Worm (Caenorhabditis elegans) whole organism, L4 larva: Measurements from ENCODE around the gene C13A2.10.
A peak's percentile ranks its signal among the peaks of the same experiment; 100 is the strongest.

Source experiments
- F37D6.2 ChIP-seq: sonication (generic microtip); optimal IDR thresholded peaks from 2 replicates; lab custom pipeline; 2016; ENCODE audit warnings: mild to moderate bottlenecking, missing genetic modification characterization, missing compliant biosample characterization
- T20F7.1 ChIP-seq: fragments of 200-800 bp; sonication (Bioruptor generic); optimal IDR thresholded peaks from 2 replicates; lab custom pipeline; 2018; ENCODE audit warnings: mild to moderate bottlenecking, missing genetic modification characterization, missing compliant biosample characterization
- aha-1 ChIP-seq: fragments of 150-350 bp; peaks from one replicate; lab custom pipeline; 2014; ENCODE audit warnings: missing biosample characterization, missing genetic modification characterization
- ceh-32 ChIP-seq: sonication (generic microtip); optimal IDR thresholded peaks from 2 replicates; lab custom pipeline; 2016; ENCODE audit warnings: mild to moderate bottlenecking, missing genetic modification characterization, missing compliant biosample characterization; ENCODE audit not compliant: poor library complexity
- cey-2 ChIP-seq: sonication (generic microtip); optimal IDR thresholded peaks from 3 replicates; lab custom pipeline; 2017; ENCODE audit warnings: missing genetic modification characterization, mild to moderate bottlenecking, missing compliant biosample characterization, antibody characterized with exemption, borderline replicate concordance; ENCODE audit not compliant: insufficient read depth
- daf-19 ChIP-seq: fragments of 200-800 bp; sonication (Bioruptor generic); conservative IDR thresholded peaks from 2 replicates; pipeline ENCODE4 v1.3.6; 2022; ENCODE audit warnings: missing genetic modification characterization, missing compliant biosample characterization
- dmd-6 ChIP-seq: fragments of 200-800 bp; sonication (Bioruptor generic); IDR thresholded peaks from 2 replicates; pipeline ENCODE4 v1.3.6; 2022; ENCODE audit warnings: missing genetic modification reagents, missing genetic modification characterization, missing compliant biosample characterization
- dmd-8 ChIP-seq: fragments of 200-800 bp; sonication (Bioruptor generic); IDR thresholded peaks from 2 replicates; pipeline ENCODE4 v1.3.6; 2022; ENCODE audit warnings: missing genetic modification characterization, missing compliant biosample characterization
- fkh-10 ChIP-seq: fragments of 150-350 bp; optimal IDR thresholded peaks from 2 replicates; lab custom pipeline; 2014; ENCODE audit warnings: missing biosample characterization, missing genetic modification reagents, missing genetic modification characterization
- gei-8 ChIP-seq: fragments of 200-800 bp; sonication (Bioruptor generic); optimal IDR thresholded peaks from 2 replicates; lab custom pipeline; 2018; ENCODE audit warnings: mild to moderate bottlenecking, missing genetic modification characterization, missing compliant biosample characterization
- hlh-11 ChIP-seq: fragments of 200-800 bp; sonication (Bioruptor generic); optimal IDR thresholded peaks from 2 replicates; lab custom pipeline; 2018; ENCODE audit warnings: mild to moderate bottlenecking, missing genetic modification characterization, missing compliant biosample characterization
- hlh-30 ChIP-seq: sonication (generic microtip); optimal IDR thresholded peaks from 2 replicates; lab custom pipeline; 2017; ENCODE audit warnings: antibody characterized with exemption, mild to moderate bottlenecking, missing genetic modification characterization, missing compliant biosample characterization; ENCODE audit not compliant: insufficient read depth
- lin-15B ChIP-seq: fragments of 150-350 bp; sonication (generic microtip); optimal IDR thresholded peaks from 3 replicates; lab custom pipeline; 2014; ENCODE audit warnings: missing biosample characterization, missing genetic modification characterization
- lin-29 ChIP-seq: fragments of 200-800 bp; sonication (Bioruptor generic); IDR thresholded peaks from 2 replicates; pipeline ENCODE4 v1.3.6; 2022; ENCODE audit warnings: missing genetic modification reagents, missing genetic modification characterization, missing compliant biosample characterization
- lin-39 ChIP-seq: fragments of 150-350 bp; optimal IDR thresholded peaks from 2 replicates; lab custom pipeline; 2014; ENCODE audit warnings: missing biosample characterization, missing genetic modification reagents, missing genetic modification characterization
- lir-3 ChIP-seq: sonication (generic microtip); optimal IDR thresholded peaks from 2 replicates; lab custom pipeline; 2016; ENCODE audit warnings: mild to moderate bottlenecking, missing genetic modification characterization, missing compliant biosample characterization
- madf-9 ChIP-seq: fragments of 200-800 bp; sonication (Bioruptor generic); conservative IDR thresholded peaks from 2 replicates; pipeline ENCODE4 v1.3.6; 2022; ENCODE audit warnings: missing genetic modification reagents, missing genetic modification characterization, missing compliant biosample characterization
- mes-2 ChIP-seq: sonication (generic microtip); optimal IDR thresholded peaks from 2 replicates; lab custom pipeline; 2016; ENCODE audit warnings: missing genotype, mild to moderate bottlenecking, missing genetic modification characterization, missing compliant biosample characterization; ENCODE audit not compliant: poor library complexity, severe bottlenecking
- mxl-3 ChIP-seq: fragments of 200-800 bp; sonication (Bioruptor generic); optimal IDR thresholded peaks from 2 replicates; lab custom pipeline; 2018; ENCODE audit warnings: mild to moderate bottlenecking, missing genetic modification characterization, missing compliant biosample characterization
- nhr-10 ChIP-seq: fragments of 150-350 bp; optimal IDR thresholded peaks from 2 replicates; lab custom pipeline; 2014; ENCODE audit warnings: missing biosample characterization, missing genetic modification characterization
- nhr-25 ChIP-seq: sonication (generic microtip); optimal IDR thresholded peaks from 2 replicates; lab custom pipeline; 2017; ENCODE audit warnings: missing genetic modification characterization, mild to moderate bottlenecking, missing compliant biosample characterization, antibody characterized with exemption, moderate library complexity, borderline replicate concordance; ENCODE audit not compliant: insufficient read depth
- nhr-28 ChIP-seq: fragments of 150-350 bp; optimal IDR thresholded peaks from 2 replicates; lab custom pipeline; 2014; ENCODE audit warnings: missing biosample characterization, missing genetic modification characterization
- nhr-42 ChIP-seq: fragments of 200-800 bp; sonication (Bioruptor generic); IDR thresholded peaks from 2 replicates; pipeline ENCODE4 v1.3.6; 2022; ENCODE audit warnings: missing genetic modification characterization, missing compliant biosample characterization
- nhr-6 ChIP-seq: fragments of 150-350 bp; optimal IDR thresholded peaks from 2 replicates; lab custom pipeline; 2014; ENCODE audit warnings: missing biosample characterization, missing genetic modification characterization
- pha-4 ChIP-seq, 2 experiments: fragments of 150-350 bp in 1 of 2; fragments of 200-800 bp in 1 of 2; sonication (Bioruptor generic) in 1 of 2; IDR thresholded peaks in 1 of 2; optimal IDR thresholded peaks in 1 of 2; 2 replicates each; pipeline versions ENCODE4 v1.3.6 to Lab custom; 2014 to 2022; ENCODE audit warnings: missing genetic modification characterization in 2 of 2, missing genetic modification reagents in 2 of 2, missing biosample characterization in 1 of 2, missing compliant biosample characterization in 1 of 2
- php-3 ChIP-seq: fragments of 200-800 bp; sonication (Bioruptor generic); IDR thresholded peaks from 2 replicates; pipeline ENCODE4 v1.3.6; 2022; ENCODE audit warnings: missing genetic modification reagents, missing genetic modification characterization, missing compliant biosample characterization
- set-16 ChIP-seq: fragments of 200-800 bp; sonication (Bioruptor generic); IDR thresholded peaks from 2 replicates; pipeline ENCODE4 v1.3.6; 2022; ENCODE audit warnings: missing genetic modification reagents, missing genetic modification characterization, missing compliant biosample characterization
- snpc-1.2 ChIP-seq: fragments of 200-800 bp; sonication (Bioruptor generic); IDR thresholded peaks from 2 replicates; pipeline ENCODE4 v1.3.6; 2022; ENCODE audit warnings: missing genetic modification reagents, missing genetic modification characterization, missing compliant biosample characterization
- spr-3 ChIP-seq: fragments of 200-800 bp; sonication (Bioruptor generic); optimal IDR thresholded peaks from 2 replicates; lab custom pipeline; 2018; ENCODE audit warnings: mild to moderate bottlenecking, missing genetic modification characterization, missing compliant biosample characterization
- tag-97 ChIP-seq: fragments of 200-800 bp; sonication (Bioruptor generic); IDR thresholded peaks from 2 replicates; pipeline ENCODE4 v1.3.6; 2022; ENCODE audit warnings: missing genetic modification characterization, missing compliant biosample characterization
- tra-1 ChIP-seq: fragments of 200-800 bp; sonication (Bioruptor generic); IDR thresholded peaks from 2 replicates; pipeline ENCODE4 v1.3.6; 2022; ENCODE audit warnings: missing genetic modification reagents, missing genetic modification characterization, missing compliant biosample characterization
- unc-130 ChIP-seq: sonication (generic microtip); optimal IDR thresholded peaks from 2 replicates; lab custom pipeline; 2016; ENCODE audit warnings: missing genetic modification reagents, missing genetic modification characterization, missing compliant biosample characterization
- unc-39 ChIP-seq: sonication (generic microtip); optimal IDR thresholded peaks from 2 replicates; lab custom pipeline; 2017; ENCODE audit warnings: missing biosample characterization, missing genetic modification characterization
- unc-62 ChIP-seq, 3 experiments: fragments of 150-350 bp in 1 of 3; sonication (generic microtip); optimal IDR thresholded peaks in 2 of 3; peaks in 1 of 3; 1 replicate in 1 of 3; 2 replicates in 2 of 3; lab custom pipeline; 2014 to 2017; ENCODE audit warnings: missing biosample characterization in 3 of 3, missing genetic modification characterization in 3 of 3, missing genetic modification reagents in 3 of 3, missing genotype in 1 of 3
- zag-1 ChIP-seq: fragments of 150-350 bp; optimal IDR thresholded peaks from 2 replicates; lab custom pipeline; 2014; ENCODE audit warnings: missing biosample characterization, missing genetic modification characterization
- zfp-2 ChIP-seq: sonication (generic microtip); optimal IDR thresholded peaks from 2 replicates; lab custom pipeline; 2016; ENCODE audit warnings: mild to moderate bottlenecking, missing genetic modification characterization, missing compliant biosample characterization
- zip-2 ChIP-seq: fragments of 150-350 bp; optimal IDR thresholded peaks from 2 replicates; lab custom pipeline; 2014; ENCODE audit warnings: missing biosample characterization, missing genetic modification characterization
- ztf-7 ChIP-seq: fragments of 150-350 bp; optimal IDR thresholded peaks from 2 replicates; lab custom pipeline; 2014; ENCODE audit warnings: missing biosample characterization, missing genetic modification characterization

Gene C13A2.10

DNA sequence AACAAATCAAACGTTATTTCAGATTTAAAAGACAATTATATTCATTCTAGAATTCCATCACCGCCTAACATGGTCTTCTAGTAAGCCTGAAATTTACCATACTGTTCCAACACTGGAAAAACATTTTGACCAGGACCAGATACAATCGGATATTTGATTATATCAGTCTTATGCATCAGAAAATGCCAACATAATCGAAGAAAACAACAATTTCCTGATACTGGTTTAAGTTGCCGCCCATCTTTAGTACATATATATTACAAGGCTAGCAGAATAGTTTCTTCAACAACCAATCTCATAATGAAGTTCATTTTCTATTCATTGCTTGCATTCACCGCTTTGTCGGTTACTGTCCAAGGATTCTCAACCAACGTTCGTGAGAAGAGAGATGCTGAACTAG lies 15.9 kb downstream of the C13A2.10 start, which contains the start of gene C13A2.12:
TSS of gene C13A2.12 (plus strand) at position 301 of the 400 bp plus-strand sequence.
- TF ChIP-seq F37D6.2 (tag; lab: Kevin White, UChicago) = no peak
- TF ChIP-seq aha-1 (tag; lab: Kevin White, UChicago) = no peak
- TF ChIP-seq dmd-6 (GFP tag; lab: Robert Waterston, UW) = no peak
- no peak for TF ChIP-seq tra-1
- no peak for TF ChIP-seq lin-29 (GFP tag; lab: Robert Waterston, UW)
- TF ChIP-seq zag-1 = no peak
- no peak for TF ChIP-seq ztf-7
- no peak for TF ChIP-seq nhr-25
- TF ChIP-seq spr-3 (GFP tag; lab: Kevin White, UChicago) = no peak
- no peak for TF ChIP-seq lin-39
- TF ChIP-seq zip-2 (tag; lab: Kevin White, UChicago) = no peak
- TF ChIP-seq gei-8 (GFP tag; lab: Kevin White, UChicago) = no peak
- TF ChIP-seq dmd-8 (GFP tag; lab: Robert Waterston, UW) = no peak
- TF ChIP-seq lir-3 = no peak
- TF ChIP-seq unc-130 (GFP tag; lab: Kevin White, UChicago) = no peak
- TF ChIP-seq daf-19 (GFP tag; lab: Robert Waterston, UW) = no peak
- TF ChIP-seq cey-2 (tag; lab: Kevin White, UChicago) = no peak
- no peak for TF ChIP-seq madf-9
- TF ChIP-seq nhr-6 = no peak

DNA sequence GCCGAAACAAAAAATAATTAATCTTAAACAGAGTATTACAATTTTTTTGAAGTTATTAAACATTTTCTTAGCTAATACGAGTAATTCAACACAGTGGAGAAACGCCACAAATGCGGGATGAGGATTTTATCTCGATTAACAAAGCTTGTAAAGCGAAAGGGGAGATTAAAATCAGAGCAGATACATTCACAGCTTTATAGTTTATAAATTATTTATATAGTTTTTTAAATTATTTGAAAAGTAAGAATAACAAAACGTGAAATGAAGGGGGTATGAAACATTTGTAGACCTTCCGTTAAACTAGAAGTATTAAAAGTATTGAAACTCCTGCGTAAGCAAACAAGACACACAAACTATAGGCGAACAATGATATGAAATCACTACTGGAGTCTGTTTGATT lies 19.8 kb downstream of the C13A2.10 start, which contains the start of gene C05C8.8:
TSS of gene C05C8.8 (minus strand) at position 101 of the 400 bp plus-strand sequence.
- TF ChIP-seq pha-4 (GFP tag; IDR thresholded peaks at IDR 0.05; lab: Robert Waterston, UW) = no peak
- no peak for TF ChIP-seq pha-4 (tag; optimal IDR thresholded peaks at IDR 0.05; lab: Kevin White, UChicago)
- TF ChIP-seq mes-2 = no peak
- TF ChIP-seq aha-1 (tag; lab: Kevin White, UChicago) = no peak
- no peak for TF ChIP-seq php-3 (GFP tag; lab: Robert Waterston, UW)
- TF ChIP-seq nhr-10 = no peak
- no peak for TF ChIP-seq hlh-11
- TF ChIP-seq nhr-42 (GFP tag; lab: Robert Waterston, UW) = no peak
- TF ChIP-seq nhr-6 = no peak
- no peak for TF ChIP-seq tag-97 (GFP tag; lab: Robert Waterston, UW)
- no peak for TF ChIP-seq T20F7.1 (GFP tag; lab: Kevin White, UChicago)
- no peak for TF ChIP-seq lin-15B
- TF ChIP-seq hlh-30 (tag; lab: Kevin White, UChicago) = no peak
- TF ChIP-seq zfp-2 (tag; lab: Kevin White, UChicago) = no peak
- TF ChIP-seq unc-39 = no peak
- TF ChIP-seq unc-130 (GFP tag; lab: Kevin White, UChicago) = no peak
- TF ChIP-seq madf-9 = no peak
- TF ChIP-seq nhr-28 = no peak

DNA sequence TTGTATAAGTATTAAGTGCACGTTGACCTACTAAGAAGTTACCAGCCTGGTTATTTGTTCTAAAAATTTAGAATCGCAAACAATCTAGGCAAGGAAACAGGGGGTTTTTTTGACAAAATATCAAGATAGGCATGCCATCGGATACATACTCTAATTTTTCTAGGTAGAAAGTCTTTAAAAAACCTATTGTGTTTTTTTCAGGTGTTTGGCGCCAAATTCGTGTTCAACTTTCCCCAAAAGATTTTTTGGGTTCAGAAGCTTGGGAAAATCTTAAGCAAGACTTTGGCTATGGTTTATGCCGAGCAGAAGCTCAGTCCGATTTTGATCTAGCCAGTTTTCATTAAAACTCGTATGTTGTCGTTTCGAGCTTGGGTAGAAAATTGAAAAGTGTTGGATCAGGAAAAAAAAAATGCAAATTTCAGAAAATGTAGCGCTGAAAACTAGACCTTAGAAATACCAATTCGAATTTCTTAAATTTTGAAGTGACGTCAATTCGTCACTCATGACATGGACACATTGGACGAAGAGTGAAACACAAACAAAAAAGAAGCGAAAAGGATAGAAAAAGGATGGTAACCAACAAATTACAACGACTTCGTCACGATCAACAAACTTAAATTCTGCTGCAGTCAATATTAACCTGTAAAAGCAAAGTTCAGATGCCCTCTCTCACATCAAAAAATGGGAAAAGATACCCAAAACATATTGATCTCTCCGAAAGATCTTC lies 26.5 kb downstream of the C13A2.10 start:
- no peak for TF ChIP-seq daf-19 (GFP tag; lab: Robert Waterston, UW)
- TF ChIP-seq unc-62 (GFP tag; optimal IDR thresholded peaks at IDR 0.05 in 1 of 2; lab: Kevin White, UChicago) = peak in 1 of 2 experiments; percentile 95
- TF ChIP-seq unc-62 (tag; optimal IDR thresholded peaks at IDR 0.05; lab: Kevin White, UChicago) = no peak
- no peak for TF ChIP-seq snpc-1.2 (GFP tag; lab: Robert Waterston, UW)
- peak; percentile 92 for TF ChIP-seq aha-1 (tag; lab: Kevin White, UChicago)

DNA sequence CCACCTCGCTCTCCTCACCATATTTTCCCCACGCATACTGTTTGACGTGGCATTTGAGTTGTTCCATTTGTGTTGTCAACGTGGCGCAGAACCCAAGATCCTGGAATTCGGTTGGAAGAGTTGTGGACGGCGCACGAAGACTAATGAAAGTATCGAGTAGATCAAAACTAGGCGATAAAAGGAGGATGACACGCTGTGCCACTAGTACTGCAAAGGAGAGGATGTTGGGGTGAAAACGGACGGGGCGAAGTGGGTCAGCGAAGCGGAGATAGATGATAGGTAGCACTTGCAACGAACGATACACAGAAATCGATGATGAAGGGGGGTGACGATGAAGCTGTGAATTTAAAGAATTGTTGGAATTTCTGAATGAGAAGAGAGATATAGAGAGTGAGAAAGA lies 27.9 kb downstream of the C13A2.10 start, which contains the start of gene C05C8.7:
TSS of gene C05C8.7 (minus strand) at position 100 of the 400 bp plus-strand sequence.
- no peak for TF ChIP-seq unc-130 (GFP tag; lab: Kevin White, UChicago)
- TF ChIP-seq tag-97 (GFP tag; lab: Robert Waterston, UW) = no peak
- TF ChIP-seq fkh-10 (GFP tag; lab: Kevin White, UChicago) = no peak
- TF ChIP-seq mxl-3 (GFP tag; lab: Kevin White, UChicago) = peak; percentile 21
- no peak for TF ChIP-seq nhr-25
- peak in 1 of 2 experiments; percentile 28 for TF ChIP-seq unc-62 (GFP tag; optimal IDR thresholded peaks at IDR 0.05 in 1 of 2; lab: Kevin White, UChicago)
- TF ChIP-seq unc-62 (tag; optimal IDR thresholded peaks at IDR 0.05; lab: Kevin White, UChicago) = no peak
- TF ChIP-seq set-16 = no peak
- TF ChIP-seq ceh-32 (tag; lab: Kevin White, UChicago) = no peak
